Worm (Caenorhabditis elegans): Measurements from ENCODE around the gene gpn-1.

DNA sequence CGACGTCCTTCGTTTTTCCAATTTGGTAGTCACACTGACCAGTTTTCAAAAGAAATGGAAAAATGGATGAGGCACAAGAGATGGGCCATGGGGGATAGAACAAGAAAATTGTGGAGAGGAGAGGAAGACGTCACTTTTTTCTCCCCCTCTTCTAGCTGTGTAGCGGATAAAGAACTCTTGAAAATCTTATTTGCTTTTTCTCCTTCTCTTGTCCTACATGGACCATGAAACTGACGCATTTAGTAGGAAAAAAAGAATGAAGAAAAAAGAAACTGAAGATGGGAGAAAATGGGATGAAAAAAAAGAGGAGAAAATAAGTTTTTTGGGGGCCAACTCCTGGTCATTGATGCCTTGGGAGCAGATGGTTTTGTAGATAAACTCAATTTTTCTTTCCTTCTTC lies 47.5 kb upstream of the gpn-1 start:
- TF ChIP-seq sox-4 (tag; optimal IDR thresholded peaks at IDR 0.05) (no peak), skn-1 (tag; optimal IDR thresholded peaks at IDR 0.05) (no peak), elt-3 (tag; optimal IDR thresholded peaks at IDR 0.05) (no peak), nhr-71 (tag; optimal IDR thresholded peaks at IDR 0.05) (peak; percentile 12), blmp-1 (tag; optimal IDR thresholded peaks at IDR 0.05) (no peak), fkh-10 (GFP tag; optimal IDR thresholded peaks at IDR 0.05) (peak; percentile 81), ceh-63 (GFP tag; optimal IDR thresholded peaks at IDR 0.05) (no peak), vab-15 (tag; optimal IDR thresholded peaks at IDR 0.05) (no peak)
